Worm (Caenorhabditis elegans): ENCODE measurements around the gene unc-52.
A peak's percentile ranks its signal among the peaks of the same experiment; 100 is the strongest.

unc-52 gene

ce11 chrII:14616927-14617326 lies 67.3 kb downstream of the unc-52 start:
- TF ChIP-seq ama-1 (optimal IDR thresholded peaks at IDR 0.05) (peak; percentile 30), nhr-76 (tag; optimal IDR thresholded peaks at IDR 0.05) (no peak), nhr-77 (tag; optimal IDR thresholded peaks at IDR 0.05) (peak; percentile 10), sea-2 (GFP tag; optimal IDR thresholded peaks at IDR 0.05) (no peak), nhr-11 (tag; optimal IDR thresholded peaks at IDR 0.05) (no peak), egl-27 (tag; optimal IDR thresholded peaks at IDR 0.05) (no peak), elt-2 (tag; optimal IDR thresholded peaks at IDR 0.05) (no peak), nfya-1 (tag; optimal IDR thresholded peaks at IDR 0.05; ENCODE audit: insufficient read depth) (peak; percentile 4), nhr-43 (tag; optimal IDR thresholded peaks at IDR 0.05; ENCODE audit: poor library complexity, severe bottlenecking) (peak; percentile 11), hmg-11 (tag; optimal IDR thresholded peaks at IDR 0.05) (no peak), nhr-25 (tag; optimal IDR thresholded peaks at IDR 0.05) (peak; percentile 19), daf-12 (tag; optimal IDR thresholded peaks at IDR 0.05) (no peak), ceh-9 (tag; optimal IDR thresholded peaks at IDR 0.05) (no peak), R02D3.7 (tag; optimal IDR thresholded peaks at IDR 0.05) (no peak), fkh-10 (GFP tag; optimal IDR thresholded peaks at IDR 0.05) (no peak), lsy-12 (tag; optimal IDR thresholded peaks at IDR 0.05) (peak; percentile 48), ceh-28 (tag; optimal IDR thresholded peaks at IDR 0.05) (no peak), nhr-12 (tag; optimal IDR thresholded peaks at IDR 0.05) (no peak), ceh-82 (tag; optimal IDR thresholded peaks at IDR 0.05) (no peak), nhr-237 (tag; optimal IDR thresholded peaks at IDR 0.05) (no peak)

ce11 chrII:14616402-14616801 lies 67.9 kb downstream of the unc-52 start:
- TF ChIP-seq nhr-11 (tag; optimal IDR thresholded peaks at IDR 0.05) (no peak), elt-2 (tag; optimal IDR thresholded peaks at IDR 0.05) (peak; percentile 28), nhr-43 (tag; optimal IDR thresholded peaks at IDR 0.05; ENCODE audit: poor library complexity, severe bottlenecking) (peak; percentile 21), elt-3 (tag; optimal IDR thresholded peaks at IDR 0.05) (peak in 1 of 3 experiments; percentile 64), nhr-76 (tag; optimal IDR thresholded peaks at IDR 0.05) (no peak), nhr-23 (tag; optimal IDR thresholded peaks at IDR 0.05) (peak; percentile 57)

ce11 chrII:14615735-14616134 lies 68.5 kb downstream of the unc-52 start, which contains the start of gene mltn-9:
Gene mltn-9 (plus strand): TSS chrII:14616035.
- no peak for TF ChIP-seq ceh-16 (tag; optimal IDR thresholded peaks at IDR 0.05)
- no peak for TF ChIP-seq nhr-43 (tag; optimal IDR thresholded peaks at IDR 0.05; ENCODE audit: poor library complexity, severe bottlenecking)
- no peak for TF ChIP-seq nhr-11 (tag; optimal IDR thresholded peaks at IDR 0.05)
- no peak for TF ChIP-seq nhr-76 (tag; optimal IDR thresholded peaks at IDR 0.05)
- TF ChIP-seq elt-1 (tag; optimal IDR thresholded peaks at IDR 0.05): no peak
- no peak for TF ChIP-seq fkh-10 (GFP tag; optimal IDR thresholded peaks at IDR 0.05)
- no peak for TF ChIP-seq fos-1 (tag; optimal IDR thresholded peaks at IDR 0.05)
- no peak for TF ChIP-seq nhr-28 (tag; optimal IDR thresholded peaks at IDR 0.05)
- no peak for TF ChIP-seq lsy-12 (tag; optimal IDR thresholded peaks at IDR 0.05)
- TF ChIP-seq ztf-11 (tag; optimal IDR thresholded peaks at IDR 0.05): no peak
- TF ChIP-seq ceh-9 (tag; optimal IDR thresholded peaks at IDR 0.05): no peak
- TF ChIP-seq nhr-77 (tag; optimal IDR thresholded peaks at IDR 0.05): no peak
- TF ChIP-seq R02D3.7 (tag; optimal IDR thresholded peaks at IDR 0.05): no peak
- no peak for TF ChIP-seq zag-1 (tag; optimal IDR thresholded peaks at IDR 0.05)
- TF ChIP-seq hmg-11 (tag; optimal IDR thresholded peaks at IDR 0.05): no peak

ce11 chrII:14611307-14611706 lies 72.9 kb downstream of the unc-52 start:
- no peak for TF ChIP-seq elt-1 (tag; optimal IDR thresholded peaks at IDR 0.05)
- TF ChIP-seq ztf-4 (tag; optimal IDR thresholded peaks at IDR 0.05): no peak
- peak; percentile 45 for TF ChIP-seq ama-1 (optimal IDR thresholded peaks at IDR 0.05)
- no peak for TF ChIP-seq snpc-4 (tag; optimal IDR thresholded peaks at IDR 0.05)

- TF ChIP-seq pha-4 (tag; optimal IDR thresholded peaks at IDR 0.05) (no peak), egl-5 (tag; optimal IDR thresholded peaks at IDR 0.05) (no peak), nhr-25 (tag; optimal IDR thresholded peaks at IDR 0.05) (no peak), nfya-1 (tag; optimal IDR thresholded peaks at IDR 0.05; ENCODE audit: insufficient read depth) (no peak), nhr-11 (tag; optimal IDR thresholded peaks at IDR 0.05) (no peak), nhr-43 (tag; optimal IDR thresholded peaks at IDR 0.05; ENCODE audit: poor library complexity, severe bottlenecking) (no peak), elt-2 (tag; optimal IDR thresholded peaks at IDR 0.05) (peak; percentile 15), unc-39 (tag; optimal IDR thresholded peaks at IDR 0.05) (no peak), tbx-2 (tag; optimal IDR thresholded peaks at IDR 0.05) (no peak), ZK546.5 (tag; optimal IDR thresholded peaks at IDR 0.05) (no peak), nhr-76 (tag; optimal IDR thresholded peaks at IDR 0.05) (no peak), lsy-12 (tag; optimal IDR thresholded peaks at IDR 0.05) (no peak), nhr-77 (tag; optimal IDR thresholded peaks at IDR 0.05) (no peak), elt-1 (tag; optimal IDR thresholded peaks at IDR 0.05) (peak; percentile 39), mml-1 (tag; optimal IDR thresholded peaks at IDR 0.05) (no peak), nhr-67 (tag; optimal IDR thresholded peaks at IDR 0.05) (no peak), nhr-12 (tag; optimal IDR thresholded peaks at IDR 0.05) (no peak), lin-39 (tag; optimal IDR thresholded peaks at IDR 0.05) (no peak), ama-1 (optimal IDR thresholded peaks at IDR 0.05) (peak; percentile 65), snpc-4 (tag; optimal IDR thresholded peaks at IDR 0.05) (no peak), sea-2 (GFP tag; optimal IDR thresholded peaks at IDR 0.05) (no peak), hmg-11 (tag; optimal IDR thresholded peaks at IDR 0.05) (no peak), aly-2 (tag; optimal IDR thresholded peaks at IDR 0.05) (no peak), ztf-4 (tag; optimal IDR thresholded peaks at IDR 0.05) (peak; percentile 24), lin-15B (tag; optimal IDR thresholded peaks at IDR 0.05) (no peak), zag-1 (tag; optimal IDR thresholded peaks at IDR 0.05) (no peak), unc-62 (GFP tag; optimal IDR thresholded peaks at IDR 0.05) (no peak), nhr-23 (tag; optimal IDR thresholded peaks at IDR 0.05) (no peak), R02D3.7 (tag; optimal IDR thresholded peaks at IDR 0.05) (no peak)
These were observed 73.6 kb downstream of the unc-52 start for ce11 chrII:14610492-14611142.

All from whole organism, L3 larva.